Worm (Caenorhabditis elegans) whole organism, young adult: Measurements from ENCODE around the gene str-143.

ENCODE experiments used
- C17E4.6 ChIP-seq: fragments of 200-800 bp; sonication (Bioruptor generic); IDR thresholded peaks from 2 replicates; pipeline ENCODE4 v1.3.6; 2022; ENCODE audit warnings: missing genetic modification reagents, missing genetic modification characterization, missing compliant biosample characterization
- D2030.7 ChIP-seq: fragments of 200-800 bp; sonication (Bioruptor generic); IDR thresholded peaks from 2 replicates; pipeline ENCODE4 v1.3.6; 2022; ENCODE audit warnings: missing genetic modification reagents, missing genetic modification characterization, missing compliant biosample characterization
- Y67H2A.10 ChIP-seq: fragments of 200-800 bp; sonication (Bioruptor generic); conservative IDR thresholded peaks from 2 replicates; pipeline ENCODE4 v1.3.6; 2022; ENCODE audit warnings: missing genetic modification reagents, missing genetic modification characterization, missing compliant biosample characterization
- ceh-100 ChIP-seq: fragments of 200-800 bp; sonication (Bioruptor generic); IDR thresholded peaks from 2 replicates; pipeline ENCODE4 v1.3.6; 2022; ENCODE audit warnings: missing genetic modification reagents, missing genetic modification characterization, missing compliant biosample characterization
- ceh-58 ChIP-seq: fragments of 200-800 bp; sonication (Bioruptor generic); IDR thresholded peaks from 2 replicates; pipeline ENCODE4 v1.3.6; 2022; ENCODE audit warnings: missing genetic modification characterization, missing compliant biosample characterization
- hmg-1.2 ChIP-seq: fragments of 200-800 bp; sonication (Bioruptor generic); IDR thresholded peaks from 2 replicates; pipeline ENCODE4 v1.3.6; 2022; ENCODE audit warnings: missing genetic modification reagents, missing genetic modification characterization, missing compliant biosample characterization
- hrde-1 ChIP-seq: sonication (generic microtip); optimal IDR thresholded peaks from 2 replicates; lab custom pipeline; 2016; ENCODE audit warnings: missing genetic modification characterization, mild to moderate bottlenecking, missing compliant biosample characterization, moderate library complexity, missing genotype, missing genetic modification reagents, borderline replicate concordance
- lag-1 ChIP-seq: fragments of 200-800 bp; sonication (Bioruptor generic); IDR thresholded peaks from 2 replicates; pipeline ENCODE4 v1.3.6; 2022; ENCODE audit warnings: missing genetic modification reagents, missing genetic modification characterization, missing compliant biosample characterization
- lin-40 ChIP-seq: sonication (generic microtip); optimal IDR thresholded peaks from 2 replicates; lab custom pipeline; 2016; ENCODE audit warnings: missing genetic modification characterization, mild to moderate bottlenecking, missing compliant biosample characterization, missing genotype, missing genetic modification reagents
- nhr-120 ChIP-seq: fragments of 200-800 bp; sonication (Bioruptor generic); IDR thresholded peaks from 2 replicates; pipeline ENCODE4 v1.3.6; 2022; ENCODE audit warnings: missing genetic modification characterization, missing compliant biosample characterization
- nhr-80 ChIP-seq: sonication (generic microtip); optimal IDR thresholded peaks from 2 replicates; lab custom pipeline; 2016; ENCODE audit warnings: missing genetic modification characterization, missing compliant biosample characterization
- rcor-1 ChIP-seq: fragments of 200-800 bp; sonication (Bioruptor generic); IDR thresholded peaks from 2 replicates; pipeline ENCODE4 v1.3.6; 2022; ENCODE audit warnings: missing genetic modification reagents, missing genetic modification characterization, missing compliant biosample characterization
- unc-130 ChIP-seq: sonication (generic microtip); optimal IDR thresholded peaks from 2 replicates; lab custom pipeline; 2016; ENCODE audit warnings: missing genetic modification reagents, missing genetic modification characterization, missing compliant biosample characterization

ce11 chrV:8034811-8035210, 34.7 kb downstream of the str-143 start, which contains the start of gene algn-12:
- TF ChIP-seq ceh-100 (no peak), nhr-80 (tag; lab: Kevin White, UChicago) (no peak), Y67H2A.10 (GFP tag; lab: Robert Waterston, UW) (no peak), hmg-1.2 (GFP tag; lab: Robert Waterston, UW) (no peak), lag-1 (GFP tag; lab: Robert Waterston, UW) (no peak), unc-130 (GFP tag; lab: Kevin White, UChicago) (no peak), hrde-1 (no peak), ceh-58 (GFP tag; lab: Robert Waterston, UW) (no peak), C17E4.6 (GFP tag; lab: Robert Waterston, UW) (no peak), D2030.7 (no peak), lin-40 (tag; lab: Kevin White, UChicago) (no peak), nhr-120 (no peak), rcor-1 (GFP tag; lab: Robert Waterston, UW) (no peak)
